Fruit fly (Drosophila melanogaster) Kc167 (cell line): ENCODE results near the gene CG13004.

Experiments used
- Myc ChIP-seq: fragments of >200 bp; optimal IDR thresholded peaks from 2 replicates; lab custom pipeline; 2017; ENCODE audit warnings: missing external identifiers
- Sin3A ChIP-seq: fragments of >200 bp; optimal IDR thresholded peaks from 2 replicates; lab custom pipeline; 2018; ENCODE audit warnings: missing external identifiers
- h ChIP-seq: fragments of >200 bp; optimal IDR thresholded peaks from 3 replicates; lab custom pipeline; 2018; ENCODE audit warnings: missing external identifiers
- insv ChIP-seq: fragments of >200 bp; optimal IDR thresholded peaks from 3 replicates; lab custom pipeline; 2018; ENCODE audit warnings: missing external identifiers
- psq ChIP-seq: fragments of >200 bp; optimal IDR thresholded peaks from 2 replicates; lab custom pipeline; 2017; ENCODE audit warnings: missing external identifiers
- ttk ChIP-seq: sonication (Bioruptor generic); optimal IDR thresholded peaks from 2 replicates; lab custom pipeline; 2017; ENCODE audit warnings: missing external identifiers

CG13004 gene

dm6 chrX:16846575-16846974 is 11.3 kb upstream of the CG13004 start:
- no peak for TF ChIP-seq Sin3A (lab: Kevin White, UChicago)
- no peak for TF ChIP-seq ttk (lab: Kevin White, UChicago)
- no peak for TF ChIP-seq h
- TF ChIP-seq Myc (lab: Kevin White, UChicago): no peak
- no peak for TF ChIP-seq psq (lab: Kevin White, UChicago)
- no peak for TF ChIP-seq insv

- TF ChIP-seq Myc (lab: Kevin White, UChicago): no peak
- TF ChIP-seq h: no peak
- TF ChIP-seq ttk (lab: Kevin White, UChicago): no peak
- no peak for TF ChIP-seq insv
- TF ChIP-seq psq (lab: Kevin White, UChicago): no peak
- TF ChIP-seq Sin3A (lab: Kevin White, UChicago): no peak
Observed at dm6 chrX:16844295-16844694, 9.0 kb upstream of the CG13004 start, which contains the start of gene RSG7. Gene RSG7, minus strand, starts transcription at chrX:16844433.

dm6 chrX:16839905-16840304 is 4.6 kb upstream of the CG13004 start:
- TF ChIP-seq Sin3A (lab: Kevin White, UChicago) (no peak), Myc (lab: Kevin White, UChicago) (no peak), ttk (lab: Kevin White, UChicago) (no peak), h (no peak), psq (lab: Kevin White, UChicago) (no peak), insv (no peak)

- TF ChIP-seq h (no peak), Myc (lab: Kevin White, UChicago) (no peak), psq (lab: Kevin White, UChicago) (no peak), insv (no peak), ttk (lab: Kevin White, UChicago) (no peak), Sin3A (lab: Kevin White, UChicago) (no peak)
Observed at dm6 chrX:16839033-16839432, 3.7 kb upstream of the CG13004 start.

DNA sequence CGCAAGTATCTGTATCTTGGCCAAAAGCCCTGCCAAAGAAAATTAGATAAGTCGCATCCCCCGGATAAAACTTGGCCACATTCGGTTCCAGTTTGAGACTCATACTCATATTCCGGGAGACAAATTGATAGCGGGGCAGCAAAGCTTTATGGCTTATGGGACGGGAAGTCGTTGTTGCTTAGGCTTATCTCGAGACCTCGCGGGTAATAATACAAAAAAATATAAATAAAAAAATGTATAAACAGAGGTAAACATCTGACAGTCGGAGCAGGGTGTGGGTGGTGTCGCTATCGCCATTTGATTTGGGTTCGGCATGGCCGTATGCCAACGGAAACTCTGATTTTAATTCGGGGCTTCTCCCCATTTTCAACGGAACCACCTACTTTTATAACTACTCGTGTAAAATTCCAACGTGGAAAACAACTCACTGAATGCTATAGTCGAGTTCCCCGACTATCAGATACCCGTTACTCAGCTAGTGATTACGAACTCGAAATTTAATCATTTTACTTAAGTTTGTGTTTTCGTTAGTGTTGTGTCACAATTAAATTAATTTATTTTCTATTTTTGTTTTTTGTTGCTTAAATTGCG is 2.4 kb upstream of the CG13004 start:
- TF ChIP-seq h (no peak), psq (lab: Kevin White, UChicago) (no peak), Myc (lab: Kevin White, UChicago) (no peak), Sin3A (lab: Kevin White, UChicago) (no peak), ttk (lab: Kevin White, UChicago) (no peak), insv (no peak)

DNA sequence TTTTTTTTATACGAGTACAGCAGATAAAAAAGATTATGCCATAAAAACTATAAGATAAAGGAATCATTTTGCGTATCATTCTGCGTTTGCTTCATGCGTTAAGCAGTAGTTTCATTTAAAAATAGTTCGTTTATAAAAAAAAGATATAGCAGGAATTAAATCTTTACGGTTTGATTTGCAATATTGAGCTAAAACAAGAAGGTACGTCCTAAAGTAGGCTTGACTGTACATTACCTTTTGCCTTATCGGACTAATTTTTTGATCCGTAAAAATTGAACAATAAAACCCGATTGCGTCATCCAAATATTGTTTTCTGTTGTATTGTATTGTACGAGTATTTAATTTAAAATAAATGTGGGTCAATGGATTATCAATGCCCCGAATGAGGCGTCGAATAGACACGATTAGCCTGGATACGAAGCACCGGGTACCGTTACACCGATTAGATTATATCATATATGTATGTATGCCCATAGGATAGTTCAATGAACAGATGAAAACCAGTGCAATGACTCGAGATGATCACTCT is 1.5 kb upstream of the CG13004 start:
- TF ChIP-seq Sin3A (lab: Kevin White, UChicago): no peak
- no peak for TF ChIP-seq psq (lab: Kevin White, UChicago)
- no peak for TF ChIP-seq ttk (lab: Kevin White, UChicago)
- no peak for TF ChIP-seq h
- TF ChIP-seq insv: no peak
- no peak for TF ChIP-seq Myc (lab: Kevin White, UChicago)

DNA sequence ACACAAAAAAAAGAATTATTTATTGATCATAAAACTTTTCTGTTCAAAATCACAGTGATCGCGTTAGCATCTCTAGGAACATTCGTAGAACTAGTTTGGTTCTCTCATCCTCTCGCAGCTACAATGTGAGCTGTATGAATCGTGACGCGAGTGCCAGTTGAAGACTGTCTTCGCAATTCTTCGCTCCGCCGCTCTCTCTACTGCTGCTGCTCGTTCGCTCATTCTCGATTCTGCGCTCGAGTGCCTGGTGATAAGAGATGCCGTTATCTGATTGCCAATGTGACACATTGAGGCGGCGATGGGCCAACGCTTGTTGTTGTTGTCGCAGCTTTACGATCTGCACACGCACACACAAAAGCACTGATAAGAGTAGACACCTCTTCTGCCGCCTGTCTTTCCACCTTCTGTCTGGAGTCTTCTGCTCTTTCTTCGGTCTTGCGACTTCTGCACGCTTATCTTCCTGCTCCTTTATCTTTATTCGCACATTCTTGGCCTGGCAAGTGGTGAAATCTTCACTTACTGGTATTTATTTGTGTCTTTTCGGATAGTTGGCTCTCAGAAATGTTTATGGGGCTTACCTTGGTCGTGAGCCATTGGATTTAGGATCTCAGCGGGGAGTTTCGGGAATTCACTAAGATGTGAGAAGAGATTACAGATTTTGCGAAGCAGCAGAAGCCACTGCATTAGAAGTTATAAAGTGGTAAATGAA is 925 bp upstream of the CG13004 start:
- TF ChIP-seq insv (no peak), psq (lab: Kevin White, UChicago) (no peak), Sin3A (lab: Kevin White, UChicago) (no peak), Myc (lab: Kevin White, UChicago) (no peak), h (no peak), ttk (lab: Kevin White, UChicago) (no peak)

dm6 chrX:16834259-16834658 is 1.1 kb downstream of the CG13004 start:
- no peak for TF ChIP-seq ttk (lab: Kevin White, UChicago)
- no peak for TF ChIP-seq Myc (lab: Kevin White, UChicago)
- no peak for TF ChIP-seq h
- TF ChIP-seq Sin3A (lab: Kevin White, UChicago): no peak
- no peak for TF ChIP-seq psq (lab: Kevin White, UChicago)

- TF ChIP-seq Sin3A (lab: Kevin White, UChicago) (no peak), Myc (lab: Kevin White, UChicago) (no peak), h (no peak), psq (lab: Kevin White, UChicago) (no peak), insv (no peak), ttk (lab: Kevin White, UChicago) (no peak)
Observed at dm6 chrX:16833097-16833496, 2.2 kb downstream of the CG13004 start.

dm6 chrX:16831848-16832247 is 3.5 kb downstream of the CG13004 start:
- TF ChIP-seq Myc (lab: Kevin White, UChicago) (no peak), psq (lab: Kevin White, UChicago) (no peak), insv (no peak), ttk (lab: Kevin White, UChicago) (no peak), h (no peak), Sin3A (lab: Kevin White, UChicago) (no peak)

DNA sequence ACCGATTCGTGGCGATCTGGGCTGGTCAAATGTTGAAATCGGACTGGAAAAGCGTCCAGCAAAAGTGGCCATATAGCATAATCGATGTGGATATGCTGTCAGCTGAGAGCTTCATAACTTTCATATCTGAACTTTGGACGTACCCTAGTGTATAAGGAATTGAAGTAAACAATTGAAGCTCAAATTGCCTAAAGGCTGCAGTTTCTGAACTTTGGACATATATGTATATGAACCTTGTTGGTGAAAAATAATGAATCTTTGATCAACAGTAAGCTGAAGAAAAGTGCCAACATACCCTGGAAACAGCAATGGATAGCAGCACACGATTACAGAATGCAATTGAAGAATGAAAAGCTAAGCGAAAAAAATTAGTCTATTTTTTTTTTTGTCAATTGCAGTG is 5.2 kb downstream of the CG13004 start:
- TF ChIP-seq ttk (lab: Kevin White, UChicago) (no peak), insv (no peak), Myc (lab: Kevin White, UChicago) (no peak), psq (lab: Kevin White, UChicago) (no peak), h (no peak), Sin3A (lab: Kevin White, UChicago) (no peak)

dm6 chrX:16829439-16830028 is 5.8 kb downstream of the CG13004 start:
- no peak for TF ChIP-seq Myc (lab: Kevin White, UChicago)
- no peak for TF ChIP-seq ttk (lab: Kevin White, UChicago)
- TF ChIP-seq insv: no peak
- no peak for TF ChIP-seq psq (lab: Kevin White, UChicago)
- no peak for TF ChIP-seq Sin3A (lab: Kevin White, UChicago)
